Fruit fly (Drosophila melanogaster): Measurements from ENCODE around the gene CG11134.

CG11134 gene

dm6 chrX:13739411-13739888 is 1.7 kb downstream of the CG11134 start, which contains the start of gene CG11151 (continued):
- peak; percentile 98 for TF ChIP-seq lilli (GFP tag; optimal IDR thresholded peaks at IDR 0.05)
- TF ChIP-seq CG4617 (GFP tag; optimal IDR thresholded peaks at IDR 0.05; ENCODE audit: borderline replicate concordance): peak; percentile 86
- no peak for TF ChIP-seq pan (optimal IDR thresholded peaks at IDR 0.05)
- TF ChIP-seq pan (GFP tag; optimal IDR thresholded peaks at IDR 0.05 in 1 of 2, IDR thresholded peaks at IDR 0.05 in 1 of 2): peak in 1 of 2 experiments; percentile 97
- TF ChIP-seq lbe (GFP tag; optimal IDR thresholded peaks at IDR 0.05): peak; percentile 97
- peak; percentile 85 for TF ChIP-seq gsb (GFP tag; IDR thresholded peaks at IDR 0.05)
- peak; percentile 88 for TF ChIP-seq emc (GFP tag; optimal IDR thresholded peaks at IDR 0.05)
- peak; percentile 94 for TF ChIP-seq slp2 (GFP tag; optimal IDR thresholded peaks at IDR 0.05)
- TF ChIP-seq row (GFP tag; IDR thresholded peaks at IDR 0.05): peak; percentile 98
- TF ChIP-seq CG8290 (GFP tag; optimal IDR thresholded peaks at IDR 0.05): peak; percentile 91
- TF ChIP-seq CG8290 (tag; optimal IDR thresholded peaks at IDR 0.05): peak; percentile 78 to 98
- peak; percentile 89 for TF ChIP-seq CG11247 (GFP tag; IDR thresholded peaks at IDR 0.05)
- TF ChIP-seq CG12155 (GFP tag; optimal IDR thresholded peaks at IDR 0.05): peak; percentile 93
- peak; percentile 76; the same call in 1 of the 3 replicates for TF ChIP-seq hb (GFP tag; IDR thresholded peaks at IDR 0.05; ENCODE audit: partially characterized antibody)
- TF ChIP-seq dmrt11E (tag; optimal IDR thresholded peaks at IDR 0.05): peak; percentile 97
- peak; percentile 91 for TF ChIP-seq CG9437 (GFP tag; optimal IDR thresholded peaks at IDR 0.05)
- peak; percentile 76 for TF ChIP-seq ro (GFP tag; IDR thresholded peaks at IDR 0.05)
- peak; percentile 96 for TF ChIP-seq Asciz (GFP tag; optimal IDR thresholded peaks at IDR 0.05)
- peak; percentile 98 for TF ChIP-seq CG4282 (GFP tag; optimal IDR thresholded peaks at IDR 0.05)
- no peak for TF ChIP-seq Tbp (GFP tag; optimal IDR thresholded peaks at IDR 0.05)
- TF ChIP-seq kay (GFP tag; optimal IDR thresholded peaks at IDR 0.05): peak; percentile 91
- peak; percentile 97 for TF ChIP-seq bab2 (GFP tag; optimal IDR thresholded peaks at IDR 0.05)
- peak; percentile 97 for TF ChIP-seq CG12236 (GFP tag; optimal IDR thresholded peaks at IDR 0.05)
- TF ChIP-seq lola (GFP tag; optimal IDR thresholded peaks at IDR 0.05): peak in 1 of 3 experiments; percentile 94
- peak; percentile 97 for TF ChIP-seq CG4424 (GFP tag; optimal IDR thresholded peaks at IDR 0.05)
- TF ChIP-seq CG17802 (tag; optimal IDR thresholded peaks at IDR 0.05): peak; percentile 84
- no peak for TF ChIP-seq Doc2 (GFP tag; IDR thresholded peaks at IDR 0.05)
- peak; percentile 96 for TF ChIP-seq CG11504 (tag; optimal IDR thresholded peaks at IDR 0.05)
- peak; percentile 92 for TF ChIP-seq Usf (GFP tag; optimal IDR thresholded peaks at IDR 0.05)
- 0 out of 3 replicates have a peak, but pooled peaks have one; percentile 30 for TF ChIP-seq Doc3 (GFP tag; IDR thresholded peaks at IDR 0.05; ENCODE audit: partially characterized antibody)
- peak; percentile 95 for TF ChIP-seq repo (GFP tag; optimal IDR thresholded peaks at IDR 0.05)
- TF ChIP-seq CG10321 (GFP tag; IDR thresholded peaks at IDR 0.05): peak; percentile 100
- peak; percentile 84; the same call in 1 of the 2 replicates for TF ChIP-seq cas (GFP tag; IDR thresholded peaks at IDR 0.05)
- TF ChIP-seq fru (optimal IDR thresholded peaks at IDR 0.05): no peak
- TF ChIP-seq CG12071 (GFP tag; optimal IDR thresholded peaks at IDR 0.05): peak; percentile 98
- peak; percentile 54 for TF ChIP-seq Kr (GFP tag; optimal IDR thresholded peaks at IDR 0.05)
- no peak for TF ChIP-seq usp (GFP tag; optimal IDR thresholded peaks at IDR 0.05)
- peak; percentile 94 for TF ChIP-seq Blimp-1 (GFP tag; optimal IDR thresholded peaks at IDR 0.05)
- peak; percentile 97 for TF ChIP-seq Meics (GFP tag; optimal IDR thresholded peaks at IDR 0.05)
- TF ChIP-seq Lpt (GFP tag; optimal IDR thresholded peaks at IDR 0.05): no peak
- TF ChIP-seq kni (GFP tag; optimal IDR thresholded peaks at IDR 0.05): peak; percentile 83
- TF ChIP-seq CG2678 (tag; optimal IDR thresholded peaks at IDR 0.05): peak; percentile 98
- TF ChIP-seq Fer2 (tag; optimal IDR thresholded peaks at IDR 0.05): peak; percentile 93
- TF ChIP-seq BEAF-32 (GFP tag; optimal IDR thresholded peaks at IDR 0.05): peak; percentile 40
- TF ChIP-seq CG7786 (GFP tag; optimal IDR thresholded peaks at IDR 0.05): peak; percentile 98
- peak; percentile 76 for TF ChIP-seq CkIIα-i1 (GFP tag; IDR thresholded peaks at IDR 0.05)
- TF ChIP-seq CG11695 (GFP tag; IDR thresholded peaks at IDR 0.05): peak; percentile 96
- peak; percentile 95 for TF ChIP-seq CG33557 (GFP tag; optimal IDR thresholded peaks at IDR 0.05)
- TF ChIP-seq CG32532 (GFP tag; IDR thresholded peaks at IDR 0.05): peak; percentile 96
- TF ChIP-seq cad (GFP tag; optimal IDR thresholded peaks at IDR 0.05): no peak
- TF ChIP-seq MESR4 (GFP tag; optimal IDR thresholded peaks at IDR 0.05): peak; percentile 51

All from whole organism, embryonic.